Worm (Caenorhabditis elegans): ENCODE data around the gene R02D5.10.

Gene R02D5.10

DNA sequence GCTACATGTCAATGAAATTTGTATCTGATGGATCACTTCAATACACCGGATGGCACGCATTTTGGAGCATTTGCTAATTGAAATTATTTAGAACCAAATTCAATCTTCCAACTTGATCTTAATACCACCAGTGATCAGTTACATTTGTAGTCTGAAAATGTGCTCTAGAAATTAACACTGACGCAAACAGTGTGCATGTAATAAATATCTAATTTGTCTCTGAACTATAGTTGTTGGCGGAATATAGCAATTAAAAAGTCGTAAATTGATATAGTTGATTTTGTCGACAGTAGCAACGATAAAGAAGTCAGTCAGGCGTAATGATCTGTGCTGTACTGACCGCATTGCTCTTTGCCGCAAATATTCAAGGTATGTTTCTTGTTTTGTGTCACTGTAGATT, 9.9 kb upstream of the R02D5.10 start, which contains the start of gene clec-227:
Gene clec-227, plus strand, starts transcription at position 301 of the 400 bp plus-strand sequence.
- no peak for TF ChIP-seq lin-54 (GFP tag; optimal IDR thresholded peaks at IDR 0.05)
- no peak for TF ChIP-seq F55B11.4 (tag; optimal IDR thresholded peaks at IDR 0.05; ENCODE audit: borderline replicate concordance, insufficient read depth)
- TF ChIP-seq aptf-3 (GFP tag; IDR thresholded peaks at IDR 0.05): no peak
- no peak for TF ChIP-seq madf-3 (GFP tag; IDR thresholded peaks at IDR 0.05)
- no peak for TF ChIP-seq efl-1 (GFP tag; optimal IDR thresholded peaks at IDR 0.05)
- no peak for TF ChIP-seq ekl-4 (GFP tag; IDR thresholded peaks at IDR 0.05)
- TF ChIP-seq nhr-27 (tag; optimal IDR thresholded peaks at IDR 0.05): no peak
- TF ChIP-seq sptf-2 (GFP tag; optimal IDR thresholded peaks at IDR 0.05): no peak
- no peak for TF ChIP-seq B0019.2 (GFP tag; conservative IDR thresholded peaks at IDR 0.05)

DNA sequence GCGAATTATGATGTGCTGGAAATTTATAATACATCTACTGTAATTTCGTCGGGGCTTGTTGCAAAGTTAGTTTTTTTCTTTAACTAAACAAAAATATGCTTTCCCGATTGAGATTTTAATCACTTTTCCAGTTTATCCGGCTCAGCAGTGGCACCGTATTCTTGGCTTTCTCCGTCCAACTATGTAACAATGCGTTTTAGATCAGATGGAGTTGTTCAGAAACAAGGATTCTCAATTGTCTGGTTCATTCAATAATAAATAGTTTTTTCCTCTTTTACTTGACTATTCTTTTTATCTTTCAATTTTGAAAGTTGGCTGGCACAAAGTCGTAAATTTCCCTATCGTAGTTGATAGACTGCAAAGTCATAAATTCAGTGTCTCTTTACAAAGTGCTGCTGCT, 8.0 kb upstream of the R02D5.10 start, which contains the start of gene clec-56:
Gene clec-56, plus strand, starts transcription at position 301 of the 400 bp plus-strand sequence.
- TF ChIP-seq nfya-2 (GFP tag; IDR thresholded peaks at IDR 0.05) (no peak), nhr-80 (tag; optimal IDR thresholded peaks at IDR 0.05) (peak; percentile 24)

DNA sequence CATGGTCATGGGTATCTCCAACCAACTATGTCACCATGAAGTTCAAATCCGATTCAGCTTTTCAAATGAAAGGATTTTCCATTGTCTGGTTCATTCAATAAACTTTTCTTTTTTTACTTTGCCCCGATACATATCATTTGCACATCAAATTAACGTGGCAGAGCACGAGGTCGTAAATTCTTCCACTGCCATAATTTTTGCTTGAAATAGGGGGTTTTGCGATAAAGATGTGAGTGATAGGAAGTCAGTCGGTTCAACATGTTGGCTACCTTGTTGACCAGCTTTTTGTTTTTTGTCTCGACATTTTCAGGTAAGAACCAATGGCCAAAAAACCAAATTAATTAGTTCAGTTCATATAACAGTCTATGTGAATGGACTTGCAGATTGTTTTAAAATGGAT, 5.4 kb upstream of the R02D5.10 start, which contains the start of gene clec-54:
Gene clec-54, plus strand, starts transcription at position 224 of the 400 bp plus-strand sequence.
- TF ChIP-seq ceh-27 (GFP tag; optimal IDR thresholded peaks at IDR 0.05): no peak
- TF ChIP-seq repo-1 (tag; optimal IDR thresholded peaks at IDR 0.05): no peak
- no peak for TF ChIP-seq ceh-79 (tag; optimal IDR thresholded peaks at IDR 0.05)
- peak; percentile 35 for TF ChIP-seq nhr-80 (tag; optimal IDR thresholded peaks at IDR 0.05)
- no peak for TF ChIP-seq snpc-3.4 (tag; optimal IDR thresholded peaks at IDR 0.05)

DNA sequence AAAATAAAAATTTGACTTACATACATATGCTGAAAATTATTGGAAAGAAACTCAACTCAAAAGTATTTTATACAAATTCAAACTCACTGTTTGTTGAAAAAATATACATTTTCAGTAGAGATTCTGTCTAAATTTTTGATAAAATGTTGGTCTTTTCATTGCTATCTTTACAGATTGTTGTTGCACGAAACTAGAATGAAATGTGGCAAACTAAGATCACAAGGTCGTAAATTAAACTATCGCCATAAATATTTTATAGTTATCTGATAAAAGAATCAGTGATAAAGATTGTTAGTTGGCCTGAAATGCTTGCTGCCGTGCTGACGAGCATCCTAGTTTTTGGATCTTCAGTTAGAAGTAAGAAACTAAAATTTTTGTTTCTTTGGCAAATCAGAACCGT, 3.1 kb upstream of the R02D5.10 start, which contains the start of gene clec-55:
Gene clec-55, plus strand, starts transcription at position 301 of the 400 bp plus-strand sequence.
- TF ChIP-seq ceh-40 (GFP tag; IDR thresholded peaks at IDR 0.05) (no peak), tlf-1 (GFP tag; optimal IDR thresholded peaks at IDR 0.05) (no peak), D2030.7 (GFP tag; IDR thresholded peaks at IDR 0.05) (no peak), F23B12.7 (tag; optimal IDR thresholded peaks at IDR 0.05; ENCODE audit: insufficient read depth) (no peak), hsf-1 (GFP tag; IDR thresholded peaks at IDR 0.05) (no peak), C17E4.6 (GFP tag; IDR thresholded peaks at IDR 0.05) (no peak), snpc-4 (GFP tag; optimal IDR thresholded peaks at IDR 0.05) (no peak), snpc-4 (tag; optimal IDR thresholded peaks at IDR 0.05) (no peak), F55B11.4 (tag; optimal IDR thresholded peaks at IDR 0.05; ENCODE audit: borderline replicate concordance, insufficient read depth) (no peak), efl-1 (GFP tag; optimal IDR thresholded peaks at IDR 0.05) (no peak), cebp-1 (GFP tag; IDR thresholded peaks at IDR 0.05) (no peak), cebp-1 (tag; optimal IDR thresholded peaks at IDR 0.05) (no peak), pha-4 (tag; optimal IDR thresholded peaks at IDR 0.05) (no peak), T26A5.8 (tag; optimal IDR thresholded peaks at IDR 0.05) (no peak), zim-3 (tag; optimal IDR thresholded peaks at IDR 0.05) (no peak)

DNA sequence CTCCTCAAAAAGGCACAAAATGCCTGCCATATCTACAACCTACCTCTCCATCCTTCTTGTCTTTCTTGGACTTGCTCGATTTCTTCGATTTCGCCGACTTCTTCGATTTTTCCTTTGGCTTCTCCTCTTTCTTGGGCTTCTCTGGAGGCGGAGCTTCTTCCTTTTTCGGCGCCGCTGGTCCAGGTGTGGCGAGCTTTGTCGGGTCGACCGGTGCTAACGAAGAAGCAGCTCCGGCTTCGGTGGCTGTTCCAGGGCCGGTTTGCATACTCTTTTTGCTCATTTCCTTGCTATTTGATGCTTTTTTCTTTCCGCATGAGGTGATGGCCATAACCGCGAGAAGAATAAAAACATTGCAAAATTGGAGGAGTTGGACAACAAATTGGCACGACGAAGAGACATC, 1.6 kb upstream of the R02D5.10 start:
- TF ChIP-seq hrde-1 (tag; optimal IDR thresholded peaks at IDR 0.05; ENCODE audit: borderline replicate concordance) (no peak), egrh-3 (GFP tag; IDR thresholded peaks at IDR 0.05) (peak; percentile 51; the same call in 1 of the 2 replicates), madf-10 (tag; optimal IDR thresholded peaks at IDR 0.05) (no peak)

DNA sequence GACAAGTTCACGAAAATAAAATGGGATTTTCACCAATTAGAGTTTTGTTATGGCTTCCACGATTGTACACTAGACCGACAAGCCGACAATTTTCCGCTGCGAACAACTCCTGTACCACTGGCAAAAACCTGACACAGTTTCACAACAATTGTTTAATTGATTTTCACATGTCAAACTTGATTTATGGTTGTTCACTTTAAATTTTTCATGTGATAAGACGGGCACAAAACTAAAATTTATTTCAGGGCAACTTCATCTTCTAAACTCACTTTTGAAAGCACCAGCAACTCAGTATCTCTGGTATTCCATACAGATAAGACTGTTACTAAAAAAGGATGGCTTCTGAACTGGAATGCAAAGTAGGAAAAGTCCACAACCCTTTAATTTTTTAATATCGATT, 686 bp upstream of the R02D5.10 start, which contains the start of gene R02D5.7:
Gene R02D5.7, minus strand, starts transcription at position 101 of the 400 bp plus-strand sequence.
- peak; percentile 20 for TF ChIP-seq nhr-80 (tag; optimal IDR thresholded peaks at IDR 0.05)
- TF ChIP-seq snpc-1.3 (tag; optimal IDR thresholded peaks at IDR 0.05; ENCODE audit: insufficient read depth): no peak

Data from whole organism, young adult.